Worm (Caenorhabditis elegans) whole organism, L4 larva: ENCODE results near the gene ttr-14.

Source experiments
- F10B5.3 ChIP-seq: sonication (generic microtip); optimal IDR thresholded peaks from 2 replicates; lab custom pipeline; 2016; ENCODE audit warnings: mild to moderate bottlenecking, missing genetic modification characterization, missing compliant biosample characterization
- F37D6.2 ChIP-seq: sonication (generic microtip); optimal IDR thresholded peaks from 2 replicates; lab custom pipeline; 2016; ENCODE audit warnings: mild to moderate bottlenecking, missing genetic modification characterization, missing compliant biosample characterization
- T20F7.1 ChIP-seq: fragments of 200-800 bp; sonication (Bioruptor generic); optimal IDR thresholded peaks from 2 replicates; lab custom pipeline; 2018; ENCODE audit warnings: mild to moderate bottlenecking, missing genetic modification characterization, missing compliant biosample characterization
- Y48G9A.11 ChIP-seq: fragments of 200-800 bp; sonication (Bioruptor generic); IDR thresholded peaks from 2 replicates; pipeline ENCODE4 v1.3.6; 2022; ENCODE audit warnings: missing genetic modification reagents, missing genetic modification characterization, missing compliant biosample characterization
- Y5F2A.4 ChIP-seq: fragments of 200-800 bp; sonication (Bioruptor generic); optimal IDR thresholded peaks from 2 replicates; lab custom pipeline; 2018; ENCODE audit warnings: mild to moderate bottlenecking, missing genetic modification characterization, missing compliant biosample characterization
- Y75B8A.6 ChIP-seq: fragments of 200-800 bp; sonication (Bioruptor generic); IDR thresholded peaks from 2 replicates; pipeline ENCODE4 v1.3.6; 2022; ENCODE audit warnings: missing genetic modification reagents, missing genetic modification characterization, missing compliant biosample characterization
- ZK337.2 ChIP-seq: fragments of 200-800 bp; sonication (Bioruptor generic); IDR thresholded peaks from 2 replicates; pipeline ENCODE4 v1.3.6; 2022; ENCODE audit warnings: missing genetic modification reagents, missing genetic modification characterization, missing compliant biosample characterization
- aha-1 ChIP-seq: fragments of 150-350 bp; peaks from one replicate; lab custom pipeline; 2014; ENCODE audit warnings: missing biosample characterization, missing genetic modification characterization
- ama-1 ChIP-seq: fragments of 150-350 bp; optimal IDR thresholded peaks from 2 replicates; lab custom pipeline; 2014; ENCODE audit warnings: inconsistent platforms, mixed read lengths
- ceh-20 ChIP-seq: fragments of 200-800 bp; sonication (Bioruptor generic); IDR thresholded peaks from 2 replicates; pipeline ENCODE4 v1.3.6; 2022; ENCODE audit warnings: missing genetic modification reagents, missing genetic modification characterization, missing compliant biosample characterization
- dmd-8 ChIP-seq: fragments of 200-800 bp; sonication (Bioruptor generic); IDR thresholded peaks from 2 replicates; pipeline ENCODE4 v1.3.6; 2022; ENCODE audit warnings: missing genetic modification characterization, missing compliant biosample characterization
- egl-27 ChIP-seq: sonication (generic microtip); optimal IDR thresholded peaks from 3 replicates; lab custom pipeline; 2017; ENCODE audit warnings: missing biosample characterization, missing genetic modification reagents, missing genetic modification characterization
- egl-43 ChIP-seq: fragments of 200-800 bp; sonication (Bioruptor generic); IDR thresholded peaks from 2 replicates; pipeline ENCODE4 v1.3.6; 2022; ENCODE audit warnings: missing genetic modification reagents, missing genetic modification characterization, missing compliant biosample characterization
- fos-1 ChIP-seq: fragments of 150-350 bp; optimal IDR thresholded peaks from 2 replicates; lab custom pipeline; 2014; ENCODE audit warnings: missing biosample characterization, missing genetic modification characterization
- hif-1 ChIP-seq, 2 experiments: sonication (generic microtip); optimal IDR thresholded peaks; 2 replicates each; lab custom pipeline; 2016 to 2017; ENCODE audit warnings: missing compliant biosample characterization in 2 of 2, missing genetic modification characterization in 2 of 2, missing genetic modification reagents in 2 of 2, missing genotype in 2 of 2, mild to moderate bottlenecking in 1 of 2
- hlh-11 ChIP-seq: fragments of 200-800 bp; sonication (Bioruptor generic); optimal IDR thresholded peaks from 2 replicates; lab custom pipeline; 2018; ENCODE audit warnings: mild to moderate bottlenecking, missing genetic modification characterization, missing compliant biosample characterization
- hlh-30 ChIP-seq: sonication (generic microtip); optimal IDR thresholded peaks from 2 replicates; lab custom pipeline; 2017; ENCODE audit warnings: antibody characterized with exemption, mild to moderate bottlenecking, missing genetic modification characterization, missing compliant biosample characterization; ENCODE audit not compliant: insufficient read depth
- jun-1 ChIP-seq: fragments of 150-350 bp; optimal IDR thresholded peaks from 2 replicates; lab custom pipeline; 2014; ENCODE audit warnings: missing biosample characterization, missing genetic modification reagents, missing genetic modification characterization
- lin-1 ChIP-seq: fragments of 200-800 bp; sonication (Bioruptor generic); IDR thresholded peaks from 2 replicates; pipeline ENCODE4 v1.3.6; 2022; ENCODE audit warnings: missing genetic modification reagents, missing genetic modification characterization, missing compliant biosample characterization
- lin-15B ChIP-seq: fragments of 150-350 bp; sonication (generic microtip); optimal IDR thresholded peaks from 3 replicates; lab custom pipeline; 2014; ENCODE audit warnings: missing biosample characterization, missing genetic modification characterization
- lin-29 ChIP-seq: fragments of 200-800 bp; sonication (Bioruptor generic); IDR thresholded peaks from 2 replicates; pipeline ENCODE4 v1.3.6; 2022; ENCODE audit warnings: missing genetic modification reagents, missing genetic modification characterization, missing compliant biosample characterization
- lin-38 ChIP-seq: fragments of 200-800 bp; sonication (Bioruptor generic); IDR thresholded peaks from 2 replicates; pipeline ENCODE4 v1.3.6; 2022; ENCODE audit warnings: missing genetic modification reagents, missing genetic modification characterization, missing compliant biosample characterization
- lin-39 ChIP-seq: fragments of 150-350 bp; optimal IDR thresholded peaks from 2 replicates; lab custom pipeline; 2014; ENCODE audit warnings: missing biosample characterization, missing genetic modification reagents, missing genetic modification characterization
- madf-9 ChIP-seq: fragments of 200-800 bp; sonication (Bioruptor generic); conservative IDR thresholded peaks from 2 replicates; pipeline ENCODE4 v1.3.6; 2022; ENCODE audit warnings: missing genetic modification reagents, missing genetic modification characterization, missing compliant biosample characterization
- mdl-1 ChIP-seq, 2 experiments: fragments of 150-350 bp in 1 of 2; sonication (generic microtip) in 1 of 2; optimal IDR thresholded peaks; 2 replicates each; lab custom pipeline; 2014 to 2017; ENCODE audit warnings: missing biosample characterization in 2 of 2, missing genetic modification characterization in 2 of 2
- mes-2 ChIP-seq: sonication (generic microtip); optimal IDR thresholded peaks from 2 replicates; lab custom pipeline; 2016; ENCODE audit warnings: missing genotype, mild to moderate bottlenecking, missing genetic modification characterization, missing compliant biosample characterization; ENCODE audit not compliant: poor library complexity, severe bottlenecking
- nhr-10 ChIP-seq: fragments of 150-350 bp; optimal IDR thresholded peaks from 2 replicates; lab custom pipeline; 2014; ENCODE audit warnings: missing biosample characterization, missing genetic modification characterization
- nhr-42 ChIP-seq: fragments of 200-800 bp; sonication (Bioruptor generic); IDR thresholded peaks from 2 replicates; pipeline ENCODE4 v1.3.6; 2022; ENCODE audit warnings: missing genetic modification characterization, missing compliant biosample characterization
- saeg-2 ChIP-seq: fragments of 200-800 bp; sonication (Bioruptor generic); IDR thresholded peaks from 2 replicates; pipeline ENCODE4 v1.3.6; 2022; ENCODE audit warnings: missing genetic modification reagents, missing genetic modification characterization, missing compliant biosample characterization
- set-16 ChIP-seq: fragments of 200-800 bp; sonication (Bioruptor generic); IDR thresholded peaks from 2 replicates; pipeline ENCODE4 v1.3.6; 2022; ENCODE audit warnings: missing genetic modification reagents, missing genetic modification characterization, missing compliant biosample characterization
- skn-1 ChIP-seq: fragments of 150-350 bp; optimal IDR thresholded peaks from 2 replicates; lab custom pipeline; 2014; ENCODE audit warnings: missing biosample characterization, missing genetic modification characterization
- snpc-1.2 ChIP-seq: fragments of 200-800 bp; sonication (Bioruptor generic); IDR thresholded peaks from 2 replicates; pipeline ENCODE4 v1.3.6; 2022; ENCODE audit warnings: missing genetic modification reagents, missing genetic modification characterization, missing compliant biosample characterization
- snpc-4 ChIP-seq: fragments of 150-350 bp; optimal IDR thresholded peaks from 2 replicates; lab custom pipeline; 2014; ENCODE audit warnings: missing biosample characterization, missing genetic modification characterization
- spr-1 ChIP-seq: sonication (generic microtip); optimal IDR thresholded peaks from 2 replicates; lab custom pipeline; 2016; ENCODE audit warnings: mild to moderate bottlenecking, missing genetic modification characterization, missing compliant biosample characterization
- tag-97 ChIP-seq: fragments of 200-800 bp; sonication (Bioruptor generic); IDR thresholded peaks from 2 replicates; pipeline ENCODE4 v1.3.6; 2022; ENCODE audit warnings: missing genetic modification characterization, missing compliant biosample characterization
- tra-1 ChIP-seq: fragments of 200-800 bp; sonication (Bioruptor generic); IDR thresholded peaks from 2 replicates; pipeline ENCODE4 v1.3.6; 2022; ENCODE audit warnings: missing genetic modification reagents, missing genetic modification characterization, missing compliant biosample characterization
- unc-62 ChIP-seq, 3 experiments: fragments of 150-350 bp in 1 of 3; sonication (generic microtip); optimal IDR thresholded peaks in 2 of 3; peaks in 1 of 3; 1 replicate in 1 of 3; 2 replicates in 2 of 3; lab custom pipeline; 2014 to 2017; ENCODE audit warnings: missing biosample characterization in 3 of 3, missing genetic modification characterization in 3 of 3, missing genetic modification reagents in 3 of 3, missing genotype in 1 of 3
- zag-1 ChIP-seq: fragments of 150-350 bp; optimal IDR thresholded peaks from 2 replicates; lab custom pipeline; 2014; ENCODE audit warnings: missing biosample characterization, missing genetic modification characterization
- zfp-2 ChIP-seq: sonication (generic microtip); optimal IDR thresholded peaks from 2 replicates; lab custom pipeline; 2016; ENCODE audit warnings: mild to moderate bottlenecking, missing genetic modification characterization, missing compliant biosample characterization
- zfp-3 ChIP-seq: fragments of 200-800 bp; sonication (Bioruptor generic); conservative IDR thresholded peaks from 2 replicates; pipeline ENCODE4 v1.3.6; 2022; ENCODE audit warnings: missing genetic modification reagents, missing genetic modification characterization, missing compliant biosample characterization
- zip-2 ChIP-seq: fragments of 150-350 bp; optimal IDR thresholded peaks from 2 replicates; lab custom pipeline; 2014; ENCODE audit warnings: missing biosample characterization, missing genetic modification characterization
- ztf-11 ChIP-seq: fragments of 150-350 bp; optimal IDR thresholded peaks from 2 replicates; lab custom pipeline; 2014; ENCODE audit warnings: missing biosample characterization, missing genetic modification characterization

ttr-14 gene

ce11 chrX:10768289-10769153 lies 18.8 kb upstream of the ttr-14 start (continued):
- no peak for TF ChIP-seq zip-2 (tag; lab: Kevin White, UChicago)
- TF ChIP-seq hlh-30 (tag; lab: Kevin White, UChicago), result peak; percentile 62
- TF ChIP-seq ZK337.2 (GFP tag; lab: Robert Waterston, UW), result peak; percentile 64; the same call in 1 of the 2 replicates
- TF ChIP-seq lin-15B (tag; lab: Kevin White, UChicago), result no peak
- TF ChIP-seq jun-1 (tag; lab: Kevin White, UChicago), result no peak
- no peak for TF ChIP-seq zag-1 (tag; lab: Kevin White, UChicago)
- TF ChIP-seq egl-43, result 0 out of 2 replicates have a peak, but pooled peaks have one; percentile 4
- TF ChIP-seq Y5F2A.4 (GFP tag; lab: Kevin White, UChicago), result no peak
- TF ChIP-seq tag-97, result no peak
- TF ChIP-seq lin-39 (tag; lab: Kevin White, UChicago), result no peak
- no peak for TF ChIP-seq egl-27 (tag; lab: Kevin White, UChicago)
- peak; percentile 33 for TF ChIP-seq mes-2 (tag; lab: Kevin White, UChicago)
- TF ChIP-seq madf-9 (GFP tag; lab: Robert Waterston, UW), result no peak
- no peak for TF ChIP-seq nhr-42 (GFP tag; lab: Robert Waterston, UW)
- no peak for TF ChIP-seq skn-1
- no peak for TF ChIP-seq fos-1 (tag; lab: Kevin White, UChicago)
- no peak for TF ChIP-seq zfp-2 (tag; lab: Kevin White, UChicago)
- no peak for TF ChIP-seq lin-1 (GFP tag; lab: Robert Waterston, UW)
- no peak for TF ChIP-seq snpc-4 (tag; lab: Kevin White, UChicago)
- TF ChIP-seq F37D6.2 (tag; lab: Kevin White, UChicago), result no peak
- TF ChIP-seq Y48G9A.11, result no peak
- TF ChIP-seq mdl-1 (tag; optimal IDR thresholded peaks at IDR 0.05; lab: Kevin White, UChicago), result peak in 1 of 2 experiments; percentile 30

- TF ChIP-seq unc-62 (GFP tag; optimal IDR thresholded peaks at IDR 0.05 in 1 of 2; lab: Kevin White, UChicago) (peak in 1 of 2 experiments; percentile 25), unc-62 (tag; optimal IDR thresholded peaks at IDR 0.05; lab: Kevin White, UChicago) (no peak), egl-27 (tag; lab: Kevin White, UChicago) (no peak)
- TF ChIP-seq, all 104 proteins: peak for 1
Measured at ce11 chrX:10769232-10769738, 18.0 kb upstream of the ttr-14 start, which contains the start of gene sma-9. Gene sma-9 (plus strand): TSS chrX:10769282.

ce11 chrX:10769959-10770358 lies 17.3 kb upstream of the ttr-14 start:
- no peak for TF ChIP-seq mes-2 (tag; lab: Kevin White, UChicago)
- no peak for TF ChIP-seq T20F7.1 (GFP tag; lab: Kevin White, UChicago)
- no peak for TF ChIP-seq snpc-4 (tag; lab: Kevin White, UChicago)
- no peak for TF ChIP-seq set-16
- peak; percentile 87 for TF ChIP-seq aha-1 (tag; lab: Kevin White, UChicago)
- TF ChIP-seq Y75B8A.6 (GFP tag; lab: Robert Waterston, UW), result no peak
- no peak for TF ChIP-seq snpc-1.2 (GFP tag; lab: Robert Waterston, UW)
- no peak for TF ChIP-seq ztf-11 (tag; lab: Kevin White, UChicago)

- TF ChIP-seq hlh-11, result peak; percentile 98
- no peak for TF ChIP-seq saeg-2 (GFP tag; lab: Robert Waterston, UW)
- peak; percentile 50 for TF ChIP-seq spr-1 (tag; lab: Kevin White, UChicago)
- no peak for TF ChIP-seq fos-1 (tag; lab: Kevin White, UChicago)
- no peak for TF ChIP-seq skn-1
- TF ChIP-seq nhr-10 (tag; lab: Kevin White, UChicago), result peak; percentile 70
- no peak for TF ChIP-seq F10B5.3 (tag; lab: Kevin White, UChicago)
- TF ChIP-seq mes-2 (tag; lab: Kevin White, UChicago), result peak; percentile 41
- no peak for TF ChIP-seq jun-1 (tag; lab: Kevin White, UChicago)
- TF ChIP-seq ceh-20 (GFP tag; lab: Robert Waterston, UW), result peak; percentile 92
- TF ChIP-seq zag-1 (tag; lab: Kevin White, UChicago), result no peak
- no peak for TF ChIP-seq ama-1 (lab: Kevin White, UChicago)
- 0 out of 2 replicates have a peak, but pooled peaks have one; percentile 10 for TF ChIP-seq lin-38
- 0 out of 2 replicates have a peak, but pooled peaks have one; percentile 45 for TF ChIP-seq lin-29 (GFP tag; lab: Robert Waterston, UW)
- peak; percentile 92 for TF ChIP-seq tra-1
- peak; percentile 39 to 76 for TF ChIP-seq hif-1 (tag; optimal IDR thresholded peaks at IDR 0.05; lab: Kevin White, UChicago)
- no peak for TF ChIP-seq zfp-3 (GFP tag; lab: Robert Waterston, UW)
- TF ChIP-seq dmd-8 (GFP tag; lab: Robert Waterston, UW), result no peak
Measured at ce11 chrX:10770988-10771496, 16.3 kb upstream of the ttr-14 start.
